Worm (Caenorhabditis elegans) whole organism, young adult: ENCODE data around the gene sir-2.3.

Experiments used
- D2030.7 ChIP-seq: fragments of 200-800 bp; sonication (Bioruptor generic); IDR thresholded peaks from 2 replicates; pipeline ENCODE4 v1.3.6; 2022; ENCODE audit warnings: missing genetic modification reagents, missing genetic modification characterization, missing compliant biosample characterization
- F10E7.11 ChIP-seq: sonication (generic microtip); optimal IDR thresholded peaks from 2 replicates; lab custom pipeline; 2017; ENCODE audit warnings: mild to moderate bottlenecking, missing genetic modification characterization, moderate library complexity, missing compliant biosample characterization
- F23B12.7 ChIP-seq: sonication (generic microtip); optimal IDR thresholded peaks from 2 replicates; lab custom pipeline; 2017; ENCODE audit warnings: missing genetic modification characterization, mild to moderate bottlenecking, missing compliant biosample characterization, antibody characterized with exemption, moderate library complexity; ENCODE audit not compliant: insufficient read depth
- F37B4.10 ChIP-seq: fragments of 200-800 bp; sonication (Bioruptor generic); IDR thresholded peaks from 2 replicates; pipeline ENCODE4 v1.3.6; 2022; ENCODE audit warnings: missing genetic modification characterization, missing compliant biosample characterization
- F49E8.2 ChIP-seq: sonication (generic microtip); optimal IDR thresholded peaks from 3 replicates; lab custom pipeline; 2017; ENCODE audit warnings: missing genetic modification characterization, mild to moderate bottlenecking, missing compliant biosample characterization, antibody characterized with exemption, moderate library complexity; ENCODE audit not compliant: insufficient read depth
- K11D2.4 ChIP-seq: fragments of 200-800 bp; sonication (Bioruptor generic); IDR thresholded peaks from 2 replicates; pipeline ENCODE4 v1.3.6; 2022; ENCODE audit warnings: missing genetic modification reagents, missing genetic modification characterization, missing compliant biosample characterization
- K12H6.12 ChIP-seq: fragments of 200-800 bp; sonication (Bioruptor generic); optimal IDR thresholded peaks from 2 replicates; lab custom pipeline; 2018; ENCODE audit warnings: mild to moderate bottlenecking, missing genetic modification characterization, missing compliant biosample characterization
- Y67H2A.10 ChIP-seq: fragments of 200-800 bp; sonication (Bioruptor generic); conservative IDR thresholded peaks from 2 replicates; pipeline ENCODE4 v1.3.6; 2022; ENCODE audit warnings: missing genetic modification reagents, missing genetic modification characterization, missing compliant biosample characterization
- Y79H2A.3 ChIP-seq: fragments of 200-800 bp; sonication (Bioruptor generic); conservative IDR thresholded peaks from 2 replicates; pipeline ENCODE4 v1.3.6; 2022; ENCODE audit warnings: missing genetic modification reagents, missing genetic modification characterization, missing compliant biosample characterization
- Y95B8A.8 ChIP-seq: fragments of 200-800 bp; sonication (Bioruptor generic); IDR thresholded peaks from 2 replicates; pipeline ENCODE4 v1.3.6; 2022; ENCODE audit warnings: missing genetic modification reagents, missing genetic modification characterization, missing compliant biosample characterization
- ZK185.1 ChIP-seq: sonication (generic microtip); optimal IDR thresholded peaks from 2 replicates; lab custom pipeline; 2016; ENCODE audit warnings: mild to moderate bottlenecking, missing genetic modification characterization, missing compliant biosample characterization; ENCODE audit not compliant: poor library complexity, severe bottlenecking
- ama-1 ChIP-seq, 3 experiments: fragments of 150-350 bp in 1 of 3; sonication (generic microtip) in 2 of 3; optimal IDR thresholded peaks; 2 replicates each; lab custom pipeline; 2014 to 2018; ENCODE audit warnings: missing biosample characterization in 2 of 3, missing genetic modification characterization in 2 of 3, missing genetic modification reagents in 2 of 3
- atf-7 ChIP-seq: sonication (generic microtip); optimal IDR thresholded peaks from 2 replicates; lab custom pipeline; 2017; ENCODE audit warnings: mild to moderate bottlenecking, missing genetic modification characterization, missing compliant biosample characterization
- bed-2 ChIP-seq: fragments of 200-800 bp; sonication (Bioruptor generic); IDR thresholded peaks from 2 replicates; pipeline ENCODE4 v1.3.6; 2022; ENCODE audit warnings: missing genetic modification reagents, missing genetic modification characterization, missing compliant biosample characterization
- cebp-1 ChIP-seq, 2 experiments: fragments of 200-800 bp in 1 of 2; sonication (Bioruptor generic) in 1 of 2; sonication (generic microtip) in 1 of 2; IDR thresholded peaks in 1 of 2; optimal IDR thresholded peaks in 1 of 2; 2 replicates each; pipeline versions ENCODE4 v1.3.6 to Lab custom; 2017 to 2022; ENCODE audit warnings: missing compliant biosample characterization in 2 of 2, missing genetic modification characterization in 2 of 2, mild to moderate bottlenecking in 1 of 2, missing genetic modification reagents in 1 of 2, moderate library complexity in 1 of 2
- cebp-2 ChIP-seq: fragments of 200-800 bp; sonication (Bioruptor generic); IDR thresholded peaks from 2 replicates; pipeline ENCODE4 v1.3.6; 2022; ENCODE audit warnings: missing genetic modification characterization, missing compliant biosample characterization
- ceh-27 ChIP-seq: fragments of 200-800 bp; sonication (Bioruptor generic); optimal IDR thresholded peaks from 2 replicates; lab custom pipeline; 2018; ENCODE audit warnings: mild to moderate bottlenecking, missing genetic modification characterization, moderate library complexity, missing compliant biosample characterization
- ceh-79 ChIP-seq: sonication (generic microtip); optimal IDR thresholded peaks from 2 replicates; lab custom pipeline; 2017; ENCODE audit warnings: mild to moderate bottlenecking, missing genetic modification characterization, missing compliant biosample characterization
- chd-7 ChIP-seq: sonication (generic microtip); optimal IDR thresholded peaks from 2 replicates; lab custom pipeline; 2016; ENCODE audit warnings: mild to moderate bottlenecking, missing genetic modification characterization, moderate library complexity, missing compliant biosample characterization
- dox-1 ChIP-seq: fragments of 200-800 bp; sonication (Bioruptor generic); IDR thresholded peaks from 2 replicates; pipeline ENCODE4 v1.3.6; 2022; ENCODE audit warnings: missing genetic modification reagents, missing genetic modification characterization, missing compliant biosample characterization
- him-1 ChIP-seq: sonication (generic microtip); optimal IDR thresholded peaks from 2 replicates; lab custom pipeline; 2016; ENCODE audit warnings: missing genotype, missing genetic modification reagents, missing genetic modification characterization, missing compliant biosample characterization
- hmg-1.2 ChIP-seq: fragments of 200-800 bp; sonication (Bioruptor generic); IDR thresholded peaks from 2 replicates; pipeline ENCODE4 v1.3.6; 2022; ENCODE audit warnings: missing genetic modification reagents, missing genetic modification characterization, missing compliant biosample characterization
- hrde-1 ChIP-seq: sonication (generic microtip); optimal IDR thresholded peaks from 2 replicates; lab custom pipeline; 2016; ENCODE audit warnings: missing genetic modification characterization, mild to moderate bottlenecking, missing compliant biosample characterization, moderate library complexity, missing genotype, missing genetic modification reagents, borderline replicate concordance
- let-607 ChIP-seq, 2 experiments: fragments of 200-800 bp in 1 of 2; sonication (Bioruptor generic) in 1 of 2; sonication (generic microtip) in 1 of 2; optimal IDR thresholded peaks; 2 replicates each; lab custom pipeline; 2016 to 2018; ENCODE audit warnings: mild to moderate bottlenecking in 2 of 2, missing compliant biosample characterization in 2 of 2, missing genetic modification characterization in 2 of 2, moderate library complexity in 2 of 2, missing genotype in 1 of 2
- lin-54 ChIP-seq: fragments of 200-800 bp; sonication (Bioruptor generic); optimal IDR thresholded peaks from 2 replicates; lab custom pipeline; 2018; ENCODE audit warnings: mild to moderate bottlenecking, missing genetic modification characterization, missing compliant biosample characterization
- lir-1 ChIP-seq: fragments of 200-800 bp; sonication (Bioruptor generic); conservative IDR thresholded peaks from 2 replicates; pipeline ENCODE4 v1.3.6; 2022; ENCODE audit warnings: missing genetic modification reagents, missing genetic modification characterization, missing compliant biosample characterization
- madf-10 ChIP-seq: sonication (generic microtip); optimal IDR thresholded peaks from 2 replicates; lab custom pipeline; 2016; ENCODE audit warnings: mild to moderate bottlenecking, missing genetic modification characterization, missing compliant biosample characterization
- madf-3 ChIP-seq: fragments of 200-800 bp; sonication (Bioruptor generic); IDR thresholded peaks from 2 replicates; pipeline ENCODE4 v1.3.6; 2022; ENCODE audit warnings: missing genetic modification reagents, missing genetic modification characterization, missing compliant biosample characterization
- nfya-1 ChIP-seq: sonication (generic microtip); optimal IDR thresholded peaks from 2 replicates; lab custom pipeline; 2017; ENCODE audit warnings: antibody characterized with exemption, missing compliant biosample characterization, missing genetic modification characterization, borderline replicate concordance; ENCODE audit not compliant: insufficient read depth
- nhr-179 ChIP-seq: sonication (generic microtip); optimal IDR thresholded peaks from 2 replicates; lab custom pipeline; 2016; ENCODE audit warnings: mild to moderate bottlenecking, missing genetic modification characterization, missing compliant biosample characterization
- nhr-80 ChIP-seq: sonication (generic microtip); optimal IDR thresholded peaks from 2 replicates; lab custom pipeline; 2016; ENCODE audit warnings: missing genetic modification characterization, missing compliant biosample characterization
- nhr-90 ChIP-seq: sonication (generic microtip); optimal IDR thresholded peaks from 2 replicates; lab custom pipeline; 2016; ENCODE audit warnings: missing genotype, mild to moderate bottlenecking, missing genetic modification characterization, missing compliant biosample characterization
- rcor-1 ChIP-seq: fragments of 200-800 bp; sonication (Bioruptor generic); IDR thresholded peaks from 2 replicates; pipeline ENCODE4 v1.3.6; 2022; ENCODE audit warnings: missing genetic modification reagents, missing genetic modification characterization, missing compliant biosample characterization
- snpc-1.1 ChIP-seq: sonication (generic microtip); optimal IDR thresholded peaks from 2 replicates; lab custom pipeline; 2017; ENCODE audit warnings: missing genetic modification characterization, mild to moderate bottlenecking, missing compliant biosample characterization, antibody characterized with exemption, moderate library complexity, missing genotype, missing genetic modification reagents; ENCODE audit not compliant: insufficient read depth
- snpc-3.4 ChIP-seq: sonication (generic microtip); optimal IDR thresholded peaks from 2 replicates; lab custom pipeline; 2017; ENCODE audit warnings: missing genetic modification characterization, mild to moderate bottlenecking, missing compliant biosample characterization, antibody characterized with exemption, moderate library complexity, missing genotype, missing genetic modification reagents
- somi-1 ChIP-seq: fragments of 200-800 bp; sonication (Bioruptor generic); optimal IDR thresholded peaks from 2 replicates; lab custom pipeline; 2018; ENCODE audit warnings: mild to moderate bottlenecking, missing genetic modification characterization, missing compliant biosample characterization
- tbp1 ChIP-seq: fragments of 200-800 bp; sonication (Bioruptor generic); optimal IDR thresholded peaks from 2 replicates; lab custom pipeline; 2018; ENCODE audit warnings: mild to moderate bottlenecking, missing genetic modification characterization, missing compliant biosample characterization
- tlf-1 ChIP-seq: fragments of 200-800 bp; sonication (Bioruptor generic); optimal IDR thresholded peaks from 2 replicates; lab custom pipeline; 2018; ENCODE audit warnings: mild to moderate bottlenecking, missing genetic modification characterization, missing compliant biosample characterization
- zim-3 ChIP-seq: sonication (generic microtip); optimal IDR thresholded peaks from 2 replicates; lab custom pipeline; 2017; ENCODE audit warnings: mild to moderate bottlenecking, missing genetic modification characterization, moderate library complexity, missing compliant biosample characterization
- ztf-18 ChIP-seq: sonication (generic microtip); optimal IDR thresholded peaks from 2 replicates; lab custom pipeline; 2016; ENCODE audit warnings: missing genotype, mild to moderate bottlenecking, missing genetic modification characterization, missing compliant biosample characterization
- ztf-25 ChIP-seq: fragments of 200-800 bp; sonication (Bioruptor generic); IDR thresholded peaks from 2 replicates; pipeline ENCODE4 v1.3.6; 2022; ENCODE audit warnings: missing genetic modification reagents, missing genetic modification characterization, missing compliant biosample characterization
- ztf-6 ChIP-seq: fragments of 200-800 bp; sonication (Bioruptor generic); IDR thresholded peaks from 2 replicates; pipeline ENCODE4 v1.3.6; 2022; ENCODE audit warnings: missing genetic modification reagents, missing genetic modification characterization, missing compliant biosample characterization

sir-2.3 gene

ce11 chrX:13325039-13325438 lies 6.4 kb upstream of the sir-2.3 start:
- TF ChIP-seq ceh-79: no peak
- TF ChIP-seq somi-1 (GFP tag; lab: Kevin White, UChicago): peak; percentile 30
- no peak for TF ChIP-seq ZK185.1 (tag; lab: Kevin White, UChicago)
- TF ChIP-seq, all 124 proteins: peak for 1

ce11 chrX:13328034-13328433 lies 3.5 kb upstream of the sir-2.3 start, which contains the start of gene sir-2.2:
Gene sir-2.2, plus strand, starts transcription at chrX:13328067.
- TF ChIP-seq nhr-80 (peak; percentile 64), F10E7.11 (tag; lab: Kevin White, UChicago) (no peak), K11D2.4 (0 out of 2 replicates have a peak, but pooled peaks have one; percentile 14), cebp-1 (GFP tag; IDR thresholded peaks at IDR 0.05; lab: Robert Waterston, UW) (no peak), cebp-1 (tag; optimal IDR thresholded peaks at IDR 0.05; lab: Kevin White, UChicago) (peak; percentile 8), let-607 (tag; optimal IDR thresholded peaks at IDR 0.05; lab: Kevin White, UChicago) (peak in 1 of 2 experiments; percentile 4), tbp1 (GFP tag; lab: Kevin White, UChicago) (peak; percentile 1)

ce11 chrX:13328868-13329267 lies 2.6 kb upstream of the sir-2.3 start:
- TF ChIP-seq Y79H2A.3 (no peak), ztf-6 (GFP tag; lab: Robert Waterston, UW) (no peak), F37B4.10 (GFP tag; lab: Robert Waterston, UW) (no peak), ztf-25 (GFP tag; lab: Robert Waterston, UW) (no peak), ceh-27 (GFP tag; lab: Kevin White, UChicago) (peak; percentile 14), lir-1 (GFP tag; lab: Robert Waterston, UW) (no peak), somi-1 (GFP tag; lab: Kevin White, UChicago) (peak; percentile 54), nhr-179 (tag; lab: Kevin White, UChicago) (no peak), madf-10 (tag; lab: Kevin White, UChicago) (no peak), nfya-1 (tag; lab: Kevin White, UChicago) (no peak), tlf-1 (no peak), lin-54 (GFP tag; lab: Kevin White, UChicago) (no peak), ZK185.1 (tag; lab: Kevin White, UChicago) (peak; percentile 44), snpc-3.4 (no peak), zim-3 (no peak), Y67H2A.10 (no peak), nhr-80 (peak; percentile 63), snpc-1.1 (no peak), F23B12.7 (tag; lab: Kevin White, UChicago) (peak; percentile 18), rcor-1 (GFP tag; lab: Robert Waterston, UW) (no peak), Y95B8A.8 (GFP tag; lab: Robert Waterston, UW) (no peak), atf-7 (peak; percentile 25), chd-7 (tag; lab: Kevin White, UChicago) (no peak), tbp1 (GFP tag; lab: Kevin White, UChicago) (peak; percentile 37), hmg-1.2 (GFP tag; lab: Robert Waterston, UW) (peak; percentile 67), F49E8.2 (tag; lab: Kevin White, UChicago) (no peak), hrde-1 (tag; lab: Kevin White, UChicago) (no peak), D2030.7 (no peak), nhr-90 (no peak), cebp-2 (GFP tag; lab: Robert Waterston, UW) (no peak), ama-1 (optimal IDR thresholded peaks at IDR 0.05; lab: Kevin White, UChicago) (no peak), ama-1 (GFP tag; optimal IDR thresholded peaks at IDR 0.05; lab: Kevin White, UChicago) (no peak), him-1 (tag; lab: Kevin White, UChicago) (no peak), bed-2 (GFP tag; lab: Robert Waterston, UW) (no peak), K12H6.12 (tag; lab: Kevin White, UChicago) (peak; percentile 45), madf-3 (GFP tag; lab: Robert Waterston, UW) (no peak), ztf-18 (no peak), dox-1 (GFP tag; lab: Robert Waterston, UW) (0 out of 2 replicates have a peak, but pooled peaks have one; percentile 23)
